Worm (Caenorhabditis elegans) whole organism, L4 larva: ENCODE measurements around the gene sru-15.

ENCODE experiments used
- F10B5.3 ChIP-seq: sonication (generic microtip); optimal IDR thresholded peaks from 2 replicates; lab custom pipeline; 2016; ENCODE audit warnings: mild to moderate bottlenecking, missing genetic modification characterization, missing compliant biosample characterization
- F49E8.2 ChIP-seq: sonication (generic microtip); optimal IDR thresholded peaks from 2 replicates; lab custom pipeline; 2016; ENCODE audit warnings: missing compliant biosample characterization, mild to moderate bottlenecking, missing genetic modification characterization, borderline replicate concordance
- R02D3.7 ChIP-seq: fragments of 150-350 bp; sonication (generic microtip); optimal IDR thresholded peaks from 3 replicates; lab custom pipeline; 2014; ENCODE audit warnings: missing biosample characterization, missing genetic modification characterization
- Y105C5A.15 ChIP-seq: fragments of 200-800 bp; sonication (Bioruptor generic); IDR thresholded peaks from 2 replicates; pipeline ENCODE4 v1.3.6; 2022; ENCODE audit warnings: missing genetic modification characterization, missing compliant biosample characterization
- Y5F2A.4 ChIP-seq: fragments of 200-800 bp; sonication (Bioruptor generic); optimal IDR thresholded peaks from 2 replicates; lab custom pipeline; 2018; ENCODE audit warnings: mild to moderate bottlenecking, missing genetic modification characterization, missing compliant biosample characterization
- Y75B8A.6 ChIP-seq: fragments of 200-800 bp; sonication (Bioruptor generic); IDR thresholded peaks from 2 replicates; pipeline ENCODE4 v1.3.6; 2022; ENCODE audit warnings: missing genetic modification reagents, missing genetic modification characterization, missing compliant biosample characterization
- ZK337.2 ChIP-seq: fragments of 200-800 bp; sonication (Bioruptor generic); IDR thresholded peaks from 2 replicates; pipeline ENCODE4 v1.3.6; 2022; ENCODE audit warnings: missing genetic modification reagents, missing genetic modification characterization, missing compliant biosample characterization
- aly-2 ChIP-seq: sonication (generic microtip); optimal IDR thresholded peaks from 2 replicates; lab custom pipeline; 2018; ENCODE audit warnings: missing biosample characterization, missing genetic modification characterization
- attf-4 ChIP-seq: sonication (generic microtip); optimal IDR thresholded peaks from 3 replicates; lab custom pipeline; 2017; ENCODE audit warnings: missing biosample characterization, missing genetic modification characterization
- ceh-44 ChIP-seq: fragments of 200-800 bp; sonication (Bioruptor generic); IDR thresholded peaks from 2 replicates; pipeline ENCODE4 v1.3.6; 2022; ENCODE audit warnings: missing genetic modification reagents, missing genetic modification characterization, missing compliant biosample characterization
- ceh-62 ChIP-seq: sonication (generic microtip); optimal IDR thresholded peaks from 2 replicates; lab custom pipeline; 2017; ENCODE audit warnings: missing biosample characterization, missing genetic modification characterization
- ces-1 ChIP-seq: fragments of 150-350 bp; sonication (generic microtip); optimal IDR thresholded peaks from 4 replicates; lab custom pipeline; 2014; ENCODE audit warnings: missing biosample characterization, missing genetic modification reagents, missing genetic modification characterization
- cey-2 ChIP-seq: sonication (generic microtip); optimal IDR thresholded peaks from 3 replicates; lab custom pipeline; 2017; ENCODE audit warnings: missing genetic modification characterization, mild to moderate bottlenecking, missing compliant biosample characterization, antibody characterized with exemption, borderline replicate concordance; ENCODE audit not compliant: insufficient read depth
- ctbp-1 ChIP-seq: fragments of 200-800 bp; sonication (Bioruptor generic); IDR thresholded peaks from 2 replicates; pipeline ENCODE4 v1.3.6; 2022; ENCODE audit warnings: missing genetic modification reagents, missing genetic modification characterization, missing compliant biosample characterization
- daf-16 ChIP-seq, 3 experiments: sonication (generic microtip); optimal IDR thresholded peaks; 2 replicates each; lab custom pipeline; 2016 to 2017; ENCODE audit warnings: missing genetic modification characterization in 3 of 3, missing genetic modification reagents in 3 of 3, mild to moderate bottlenecking in 2 of 3, missing compliant biosample characterization in 2 of 3, missing biosample characterization in 1 of 3, moderate library complexity in 1 of 3
- daf-19 ChIP-seq: fragments of 200-800 bp; sonication (Bioruptor generic); conservative IDR thresholded peaks from 2 replicates; pipeline ENCODE4 v1.3.6; 2022; ENCODE audit warnings: missing genetic modification characterization, missing compliant biosample characterization
- daf-8 ChIP-seq: fragments of 200-800 bp; sonication (Bioruptor generic); IDR thresholded peaks from 2 replicates; pipeline ENCODE4 v1.3.6; 2022; ENCODE audit warnings: missing genetic modification characterization, missing compliant biosample characterization
- dpl-1 ChIP-seq: fragments of 150-350 bp; optimal IDR thresholded peaks from 2 replicates; lab custom pipeline; 2014; ENCODE audit warnings: missing biosample characterization, missing genetic modification reagents, missing genetic modification characterization
- dve-1 ChIP-seq: sonication (generic microtip); optimal IDR thresholded peaks from 2 replicates; lab custom pipeline; 2017; ENCODE audit warnings: antibody characterized with exemption, mild to moderate bottlenecking, missing genetic modification characterization, missing compliant biosample characterization; ENCODE audit not compliant: insufficient read depth
- egl-43 ChIP-seq: fragments of 200-800 bp; sonication (Bioruptor generic); IDR thresholded peaks from 2 replicates; pipeline ENCODE4 v1.3.6; 2022; ENCODE audit warnings: missing genetic modification reagents, missing genetic modification characterization, missing compliant biosample characterization
- hmg-1.1 ChIP-seq: fragments of 200-800 bp; sonication (Bioruptor generic); IDR thresholded peaks from 2 replicates; pipeline ENCODE4 v1.3.6; 2022; ENCODE audit warnings: missing genetic modification reagents, missing genetic modification characterization, missing compliant biosample characterization
- lim-7 ChIP-seq: fragments of 200-800 bp; sonication (Bioruptor generic); IDR thresholded peaks from 2 replicates; pipeline ENCODE4 v1.3.6; 2022; ENCODE audit warnings: missing genetic modification characterization, missing compliant biosample characterization
- lin-29 ChIP-seq: fragments of 200-800 bp; sonication (Bioruptor generic); IDR thresholded peaks from 2 replicates; pipeline ENCODE4 v1.3.6; 2022; ENCODE audit warnings: missing genetic modification reagents, missing genetic modification characterization, missing compliant biosample characterization
- lin-38 ChIP-seq: fragments of 200-800 bp; sonication (Bioruptor generic); IDR thresholded peaks from 2 replicates; pipeline ENCODE4 v1.3.6; 2022; ENCODE audit warnings: missing genetic modification reagents, missing genetic modification characterization, missing compliant biosample characterization
- lin-39 ChIP-seq: fragments of 150-350 bp; optimal IDR thresholded peaks from 2 replicates; lab custom pipeline; 2014; ENCODE audit warnings: missing biosample characterization, missing genetic modification reagents, missing genetic modification characterization
- lsy-2 ChIP-seq, 2 experiments: fragments of 150-350 bp in 1 of 2; sonication (generic microtip) in 1 of 2; optimal IDR thresholded peaks; 2 replicates each; lab custom pipeline; 2014 to 2017; ENCODE audit warnings: missing biosample characterization in 2 of 2, missing genetic modification characterization in 2 of 2
- mes-2 ChIP-seq: sonication (generic microtip); optimal IDR thresholded peaks from 2 replicates; lab custom pipeline; 2016; ENCODE audit warnings: missing genotype, mild to moderate bottlenecking, missing genetic modification characterization, missing compliant biosample characterization; ENCODE audit not compliant: poor library complexity, severe bottlenecking
- mxl-2 ChIP-seq: fragments of 200-800 bp; sonication (Bioruptor generic); conservative IDR thresholded peaks from 2 replicates; pipeline ENCODE4 v1.3.6; 2022; ENCODE audit warnings: missing genetic modification reagents, missing genetic modification characterization, missing compliant biosample characterization
- nhr-10 ChIP-seq: fragments of 150-350 bp; optimal IDR thresholded peaks from 2 replicates; lab custom pipeline; 2014; ENCODE audit warnings: missing biosample characterization, missing genetic modification characterization
- nhr-11 ChIP-seq: fragments of 150-350 bp; optimal IDR thresholded peaks from 2 replicates; lab custom pipeline; 2014; ENCODE audit warnings: missing biosample characterization, missing genetic modification characterization
- nhr-111 ChIP-seq: fragments of 200-800 bp; sonication (Bioruptor generic); optimal IDR thresholded peaks from 2 replicates; lab custom pipeline; 2018; ENCODE audit warnings: mild to moderate bottlenecking, missing genetic modification characterization, missing compliant biosample characterization
- nhr-237 ChIP-seq: sonication (generic microtip); optimal IDR thresholded peaks from 2 replicates; lab custom pipeline; 2017; ENCODE audit warnings: missing biosample characterization, missing genetic modification characterization
- nhr-28 ChIP-seq: fragments of 150-350 bp; optimal IDR thresholded peaks from 2 replicates; lab custom pipeline; 2014; ENCODE audit warnings: missing biosample characterization, missing genetic modification characterization
- pha-4 ChIP-seq, 2 experiments: fragments of 150-350 bp in 1 of 2; fragments of 200-800 bp in 1 of 2; sonication (Bioruptor generic) in 1 of 2; IDR thresholded peaks in 1 of 2; optimal IDR thresholded peaks in 1 of 2; 2 replicates each; pipeline versions ENCODE4 v1.3.6 to Lab custom; 2014 to 2022; ENCODE audit warnings: missing genetic modification characterization in 2 of 2, missing genetic modification reagents in 2 of 2, missing biosample characterization in 1 of 2, missing compliant biosample characterization in 1 of 2
- rbr-2 ChIP-seq: sonication (generic microtip); optimal IDR thresholded peaks from 2 replicates; lab custom pipeline; 2016; ENCODE audit warnings: missing genotype, missing genetic modification characterization, missing compliant biosample characterization
- snpc-1.2 ChIP-seq: fragments of 200-800 bp; sonication (Bioruptor generic); IDR thresholded peaks from 2 replicates; pipeline ENCODE4 v1.3.6; 2022; ENCODE audit warnings: missing genetic modification reagents, missing genetic modification characterization, missing compliant biosample characterization
- snpc-4 ChIP-seq: fragments of 150-350 bp; optimal IDR thresholded peaks from 2 replicates; lab custom pipeline; 2014; ENCODE audit warnings: missing biosample characterization, missing genetic modification characterization
- tag-97 ChIP-seq: fragments of 200-800 bp; sonication (Bioruptor generic); IDR thresholded peaks from 2 replicates; pipeline ENCODE4 v1.3.6; 2022; ENCODE audit warnings: missing genetic modification characterization, missing compliant biosample characterization
- unc-39 ChIP-seq: sonication (generic microtip); optimal IDR thresholded peaks from 2 replicates; lab custom pipeline; 2017; ENCODE audit warnings: missing biosample characterization, missing genetic modification characterization
- vab-7 ChIP-seq: fragments of 200-800 bp; sonication (Bioruptor generic); IDR thresholded peaks from 2 replicates; pipeline ENCODE4 v1.3.6; 2022; ENCODE audit warnings: missing genetic modification reagents, missing genetic modification characterization, missing compliant biosample characterization
- zfp-2 ChIP-seq: sonication (generic microtip); optimal IDR thresholded peaks from 2 replicates; lab custom pipeline; 2016; ENCODE audit warnings: mild to moderate bottlenecking, missing genetic modification characterization, missing compliant biosample characterization

The sru-15 gene

DNA sequence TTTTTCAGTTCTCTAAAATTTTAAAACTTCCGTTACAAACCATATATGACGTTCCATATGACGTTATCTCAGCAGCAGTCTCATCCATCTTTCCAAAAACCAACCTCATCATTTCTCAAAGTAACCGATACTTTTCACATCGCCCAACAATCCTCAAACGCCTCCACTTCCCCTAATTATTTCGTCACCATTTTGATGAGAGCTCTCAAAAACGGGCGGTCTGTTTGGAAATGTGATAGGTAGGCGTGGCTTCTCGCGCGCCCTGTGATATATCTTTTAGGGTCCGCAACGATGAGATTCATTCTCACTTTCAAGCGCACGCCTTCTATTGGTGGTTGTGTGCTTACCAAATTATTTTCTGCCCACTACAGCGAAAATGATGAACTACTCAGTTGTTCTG, 27.7 kb upstream of the sru-15 start, which contains the start of gene trh-1:
TSS of gene trh-1 (plus strand) at position 301 of the 400 bp plus-strand sequence.
- TF ChIP-seq hmg-1.1 (GFP tag; lab: Robert Waterston, UW) (no peak), snpc-4 (tag; lab: Kevin White, UChicago) (no peak), F10B5.3 (tag; lab: Kevin White, UChicago) (no peak), nhr-10 (no peak), lin-38 (no peak), lin-39 (tag; lab: Kevin White, UChicago) (no peak), Y75B8A.6 (GFP tag; lab: Robert Waterston, UW) (no peak), ZK337.2 (GFP tag; lab: Robert Waterston, UW) (no peak), ceh-62 (tag; lab: Kevin White, UChicago) (no peak), ces-1 (GFP tag; lab: Kevin White, UChicago) (no peak), Y105C5A.15 (no peak), mxl-2 (GFP tag; lab: Robert Waterston, UW) (no peak), F49E8.2 (tag; lab: Kevin White, UChicago) (no peak), Y5F2A.4 (GFP tag; lab: Kevin White, UChicago) (no peak), lin-29 (GFP tag; lab: Robert Waterston, UW) (no peak)

DNA sequence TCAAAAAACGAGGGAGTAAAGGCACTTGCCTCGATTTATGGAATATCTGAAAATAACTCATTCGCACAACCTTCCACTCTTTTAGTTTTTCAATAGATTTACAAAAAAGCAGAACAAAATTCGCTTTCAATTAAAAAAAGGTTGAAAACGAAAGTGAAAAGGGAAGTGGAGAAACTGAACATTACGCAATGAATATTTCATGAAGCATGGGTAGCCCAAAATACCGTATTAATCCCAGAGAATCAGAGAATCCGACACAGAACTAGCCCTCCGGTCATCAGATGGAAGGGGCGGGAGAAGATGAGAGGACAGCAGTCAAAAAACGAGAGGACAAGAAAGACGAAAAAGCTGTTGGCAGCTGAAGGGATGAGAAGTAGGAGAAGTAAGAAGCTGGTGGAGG, 24.5 kb upstream of the sru-15 start, which contains the start of gene C30H6.5:
TSS of gene C30H6.5 (plus strand) at position 301 of the 400 bp plus-strand sequence.
- no peak for TF ChIP-seq daf-8 (GFP tag; lab: Robert Waterston, UW)
- TF ChIP-seq lim-7 (GFP tag; lab: Robert Waterston, UW), result no peak
- TF ChIP-seq aly-2, result no peak
- TF ChIP-seq tag-97 (GFP tag; lab: Robert Waterston, UW), result no peak
- TF ChIP-seq lsy-2 (tag; optimal IDR thresholded peaks at IDR 0.05; lab: Kevin White, UChicago), result no peak
- no peak for TF ChIP-seq daf-19
- TF ChIP-seq ctbp-1 (GFP tag; lab: Robert Waterston, UW), result no peak
- TF ChIP-seq nhr-11 (tag; lab: Kevin White, UChicago), result no peak
- TF ChIP-seq F49E8.2 (tag; lab: Kevin White, UChicago), result no peak
- TF ChIP-seq zfp-2, result no peak
- no peak for TF ChIP-seq rbr-2 (tag; lab: Kevin White, UChicago)
- no peak for TF ChIP-seq attf-4
- TF ChIP-seq R02D3.7 (tag; lab: Kevin White, UChicago), result no peak
- TF ChIP-seq vab-7, result no peak
- TF ChIP-seq cey-2 (tag; lab: Kevin White, UChicago), result no peak
- no peak for TF ChIP-seq ceh-62 (tag; lab: Kevin White, UChicago)

DNA sequence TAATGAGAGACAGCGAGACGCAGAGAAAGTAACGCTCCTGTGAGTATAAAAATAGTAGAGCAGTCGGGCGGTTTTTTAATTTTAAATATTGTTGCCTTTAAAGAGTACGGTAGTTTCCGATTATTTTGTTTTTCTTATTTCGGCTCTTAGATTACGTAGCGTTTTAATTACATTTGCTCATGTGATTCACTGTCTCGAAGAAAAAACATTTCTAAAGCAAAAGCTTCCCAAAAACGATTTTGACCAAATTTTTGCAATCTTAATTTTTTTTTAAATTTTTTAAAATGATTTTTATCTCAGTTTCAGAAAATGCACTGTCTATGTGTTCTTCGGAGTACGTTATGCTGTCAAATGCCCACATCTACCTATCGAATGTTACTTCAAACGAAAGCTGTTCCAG, 19.9 kb upstream of the sru-15 start, which contains the start of gene haf-1:
TSS of gene haf-1 (plus strand) at position 301 of the 400 bp plus-strand sequence.
- TF ChIP-seq aly-2 (no peak), daf-16 (GFP tag; optimal IDR thresholded peaks at IDR 0.05; lab: Kevin White, UChicago) (no peak), daf-16 (tag; optimal IDR thresholded peaks at IDR 0.05; lab: Kevin White, UChicago) (peak; percentile 59)

ce11 chrIV:17380061-17380680, 15.8 kb upstream of the sru-15 start, which contains the start of the genes C30H6.9 and dlat-2:
Gene C30H6.9, minus strand, starts transcription at chrIV:17380170.
Gene dlat-2, plus strand, starts transcription at chrIV:17380626.
- TF ChIP-seq nhr-237 (tag; lab: Kevin White, UChicago) (no peak), daf-16 (GFP tag; optimal IDR thresholded peaks at IDR 0.05; lab: Kevin White, UChicago) (no peak), daf-16 (tag; optimal IDR thresholded peaks at IDR 0.05; lab: Kevin White, UChicago) (peak; percentile 48), pha-4 (GFP tag; IDR thresholded peaks at IDR 0.05; lab: Robert Waterston, UW) (no peak), pha-4 (tag; optimal IDR thresholded peaks at IDR 0.05; lab: Kevin White, UChicago) (peak; percentile 40), lsy-2 (tag; optimal IDR thresholded peaks at IDR 0.05; lab: Kevin White, UChicago) (peak in 1 of 2 experiments; percentile 43), lin-38 (peak; percentile 85), dve-1 (tag; lab: Kevin White, UChicago) (peak; percentile 17), unc-39 (tag; lab: Kevin White, UChicago) (no peak), nhr-28 (tag; lab: Kevin White, UChicago) (peak; percentile 28), mes-2 (tag; lab: Kevin White, UChicago) (peak; percentile 24), ceh-44 (GFP tag; lab: Robert Waterston, UW) (no peak), dpl-1 (GFP tag; lab: Kevin White, UChicago) (peak; percentile 50), snpc-1.2 (peak; percentile 71), nhr-111 (GFP tag; lab: Kevin White, UChicago) (no peak), egl-43 (GFP tag; lab: Robert Waterston, UW) (no peak)
